Fruit fly (Drosophila melanogaster): Measurements from ENCODE around the gene CG18530.
A peak's percentile ranks its signal among the peaks of the same experiment; 100 is the strongest.

CG18530 gene

dm6 chr3R:12674041-12674623 lies 41.0 kb downstream of the CG18530 start, which contains the start of gene Gnmt:
TSS of gene Gnmt (plus strand) at chr3R:12674608.
- peak; percentile 88 for TF ChIP-seq noc (tag; optimal IDR thresholded peaks at IDR 0.05)

- TF ChIP-seq noc (tag; optimal IDR thresholded peaks at IDR 0.05), result no peak
Observed at dm6 chr3R:12676160-12676559, 43.0 kb downstream of the CG18530 start, which contains the start of gene CG43630. TSS of gene CG43630 (minus strand) at chr3R:12676260.

dm6 chr3R:12678850-12679249 lies 45.7 kb downstream of the CG18530 start, which contains the start of gene mbo:
TSS of gene mbo (minus strand) at chr3R:12679052.
- no peak for TF ChIP-seq noc (tag; optimal IDR thresholded peaks at IDR 0.05)

dm6 chr3R:12681275-12681674 lies 48.1 kb downstream of the CG18530 start, which contains the start of gene Cyp313a4:
TSS of gene Cyp313a4 (minus strand) at chr3R:12681375.
- TF ChIP-seq noc (tag; optimal IDR thresholded peaks at IDR 0.05), result no peak
